Worm (Caenorhabditis elegans) whole organism, young adult: ENCODE measurements around the gene trpl-5.
"Not testable (repeated sequence)": the region's sequence is repeated elsewhere in the genome, so short reads cannot be mapped to it uniquely, and the experiment has no call there.

Source experiments
- attf-6 ChIP-seq: fragments of 200-800 bp; sonication (Bioruptor generic); IDR thresholded peaks from 2 replicates; pipeline ENCODE4 v1.3.6; 2022; ENCODE audit warnings: missing genetic modification reagents, missing genetic modification characterization, missing compliant biosample characterization
- gei-17 ChIP-seq: fragments of 200-800 bp; sonication (Bioruptor generic); optimal IDR thresholded peaks from 2 replicates; lab custom pipeline; 2018; ENCODE audit warnings: mild to moderate bottlenecking, missing genetic modification characterization, missing compliant biosample characterization
- sdz-38 ChIP-seq: sonication (generic microtip); optimal IDR thresholded peaks from 2 replicates; lab custom pipeline; 2016; ENCODE audit warnings: missing genotype, missing genetic modification characterization, missing compliant biosample characterization
- snpc-4 ChIP-seq, 5 experiments: fragments of 150-350 bp in 1 of 5; sonication (generic microtip) in 4 of 5; optimal IDR thresholded peaks; 2 replicates each; lab custom pipeline; 2014 to 2018; ENCODE audit warnings: missing genetic modification characterization in 5 of 5, missing biosample characterization in 3 of 5, antibody characterized with exemption in 2 of 5, mild to moderate bottlenecking in 2 of 5, missing compliant biosample characterization in 2 of 5, missing genotype in 2 of 5, moderate library complexity in 2 of 5, missing genetic modification reagents in 1 of 5

DNA sequence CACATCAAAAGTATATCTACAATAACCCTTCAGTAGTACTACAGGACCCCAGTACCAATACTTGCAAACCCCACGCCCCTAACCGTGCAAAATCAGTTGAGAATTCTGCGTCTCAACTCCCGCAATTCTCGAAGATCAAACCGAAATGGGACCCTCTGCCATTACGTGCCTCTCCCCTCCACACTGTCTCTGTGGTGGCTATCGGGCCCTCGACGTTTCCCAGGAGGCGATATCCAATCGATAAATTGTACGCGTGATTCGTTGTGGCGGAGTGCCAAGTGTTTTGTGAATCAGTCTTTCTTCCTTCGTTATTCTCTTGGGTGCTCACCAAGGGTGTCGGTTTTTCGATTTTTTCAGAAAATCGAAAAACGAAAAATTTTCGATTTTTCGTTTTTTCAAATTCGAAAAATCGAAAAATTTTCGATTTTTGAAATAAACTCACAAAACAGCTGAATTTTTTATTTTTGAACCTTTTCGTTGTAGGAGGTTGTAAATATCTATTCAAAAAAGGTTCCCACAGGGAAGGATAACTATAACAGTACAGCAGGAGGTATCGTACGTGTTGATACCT is 22.9 kb downstream of the trpl-5 start, which contains the start of gene F07E5.12:
- not testable (repeated sequence) for TF ChIP-seq snpc-4 (GFP tag; optimal IDR thresholded peaks at IDR 0.05; lab: Kevin White, UChicago); snpc-4 (tag; optimal IDR thresholded peaks at IDR 0.05; lab: Kevin White, UChicago); attf-6 (GFP tag; lab: Robert Waterston, UW); sdz-38 (tag; lab: Kevin White, UChicago); gei-17 (GFP tag; lab: Kevin White, UChicago)
